Worm (Caenorhabditis elegans): ENCODE data around the gene gcy-18.

- TF ChIP-seq ama-1 (optimal IDR thresholded peaks at IDR 0.05) (no peak), madf-2 (tag; optimal IDR thresholded peaks at IDR 0.05) (no peak), unc-55 (GFP tag; optimal IDR thresholded peaks at IDR 0.05) (no peak), ceh-2 (tag; optimal IDR thresholded peaks at IDR 0.05) (no peak), pqm-1 (tag; optimal IDR thresholded peaks at IDR 0.05) (no peak), nfya-1 (tag; optimal IDR thresholded peaks at IDR 0.05) (no peak), lin-11 (tag; optimal IDR thresholded peaks at IDR 0.05) (no peak), tbx-7 (tag; optimal IDR thresholded peaks at IDR 0.05) (no peak), K02D7.2 (tag; optimal IDR thresholded peaks at IDR 0.05) (no peak), K09A11.1 (tag; optimal IDR thresholded peaks at IDR 0.05; ENCODE audit: insufficient read depth) (no peak)
Observed at ce11 chrIV:12893166-12893565, 33.3 kb downstream of the gcy-18 start, which contains the start of gene K08D8.12.
